Fruit fly (Drosophila melanogaster) whole organism, adult: ENCODE results near the gene Pmi.

Experiments used
- ovo ChIP-seq: fragments of 200-800 bp; sonication (Bioruptor generic); optimal IDR thresholded peaks from 2 replicates; lab custom pipeline; 2016; ENCODE audit warnings: missing biosample characterization, missing genetic modification characterization
- toe ChIP-seq: fragments of 200-800 bp; sonication (Bioruptor generic); optimal IDR thresholded peaks from 2 replicates; lab custom pipeline; 2016; ENCODE audit warnings: missing biosample characterization, missing genetic modification characterization

dm6 chr3L:5731639-5732038 lies 48.2 kb upstream of the Pmi start:
- TF ChIP-seq ovo (GFP tag; lab: Kevin White, UChicago) (no peak), toe (GFP tag; lab: Kevin White, UChicago) (no peak)
